Fruit fly (Drosophila melanogaster) whole organism, embryonic: ENCODE data around the gene Pif1.
A peak's percentile ranks its signal among the peaks of the same experiment; 100 is the strongest.

Experiments used
- ATbp ChIP-seq: fragments of 200-800 bp; sonication (Bioruptor generic); optimal IDR thresholded peaks from 2 replicates; lab custom pipeline; 2017; ENCODE audit warnings: missing biosample characterization, mild to moderate bottlenecking, missing genetic modification characterization, missing genetic modification reagents
- Atf3 ChIP-seq: fragments of 200-800 bp; sonication (Bioruptor generic); optimal IDR thresholded peaks from 3 replicates; lab custom pipeline; 2016; ENCODE audit warnings: missing biosample characterization, missing genetic modification characterization
- Bdp1 ChIP-seq: fragments of 200-800 bp; sonication (Bioruptor generic); optimal IDR thresholded peaks from 3 replicates; lab custom pipeline; 2016; ENCODE audit warnings: missing biosample characterization, missing genetic modification characterization
- CG10565 ChIP-seq: fragments of 200-800 bp; sonication (Bioruptor generic); optimal IDR thresholded peaks from 3 replicates; lab custom pipeline; 2016; ENCODE audit warnings: missing biosample characterization, mild to moderate bottlenecking, missing genetic modification characterization
- CG11085 ChIP-seq: fragments of 200-800 bp; sonication (Bioruptor generic); IDR thresholded peaks from 2 replicates; pipeline ENCODE4 v1.3.6; 2022; ENCODE audit warnings: missing biosample characterization, missing genetic modification characterization
- CG11247 ChIP-seq: fragments of 200-800 bp; sonication (Bioruptor generic); IDR thresholded peaks from 2 replicates; pipeline ENCODE4 v1.3.6; 2022; ENCODE audit warnings: missing biosample characterization, missing genetic modification characterization
- CG11504 ChIP-seq: fragments of 200-800 bp; sonication (Bioruptor generic); optimal IDR thresholded peaks from 3 replicates; lab custom pipeline; 2019; ENCODE audit warnings: missing biosample characterization, mild to moderate bottlenecking, missing genetic modification characterization, moderate library complexity
- CG13123 ChIP-seq: fragments of 200-800 bp; sonication (Bioruptor generic); optimal IDR thresholded peaks from 2 replicates; lab custom pipeline; 2016; ENCODE audit warnings: missing biosample characterization, missing genetic modification characterization
- CG13287 ChIP-seq: fragments of 200-800 bp; sonication (Bioruptor generic); IDR thresholded peaks from 2 replicates; pipeline ENCODE4 v1.3.6; 2022; ENCODE audit warnings: missing biosample characterization, missing genetic modification characterization; ENCODE audit not compliant: partially characterized antibody
- CG14050 ChIP-seq: fragments of 200-800 bp; sonication (Bioruptor generic); IDR thresholded peaks from 3 replicates; pipeline ENCODE4 v1.3.6; 2022; ENCODE audit warnings: missing biosample characterization, missing genetic modification characterization
- CG14860 ChIP-seq: fragments of 200-800 bp; sonication (Bioruptor generic); IDR thresholded peaks from 3 replicates; pipeline ENCODE4 v1.3.6; 2022; ENCODE audit warnings: missing biosample characterization, missing genetic modification characterization; ENCODE audit not compliant: partially characterized antibody
- CG1529 ChIP-seq: fragments of 200-800 bp; sonication (Bioruptor generic); optimal IDR thresholded peaks from 3 replicates; lab custom pipeline; 2018; ENCODE audit warnings: missing biosample characterization, missing genetic modification characterization
- CG15601 ChIP-seq: fragments of 200-800 bp; sonication (Bioruptor generic); optimal IDR thresholded peaks from 3 replicates; lab custom pipeline; 2019; ENCODE audit warnings: missing biosample characterization, mild to moderate bottlenecking, missing genetic modification characterization, moderate library complexity
- CG16863 ChIP-seq: fragments of 200-800 bp; sonication (Bioruptor generic); optimal IDR thresholded peaks from 3 replicates; lab custom pipeline; 2016; ENCODE audit warnings: missing biosample characterization, missing genetic modification characterization
- CG2129 ChIP-seq: fragments of 200-800 bp; sonication (Bioruptor generic); IDR thresholded peaks from 2 replicates; pipeline ENCODE4 v1.3.6; 2022; ENCODE audit warnings: missing biosample characterization, missing genetic modification characterization; ENCODE audit not compliant: partially characterized antibody
- CG32767 ChIP-seq: fragments of 200-800 bp; sonication (Bioruptor generic); IDR thresholded peaks from 2 replicates; pipeline ENCODE4 v1.3.6; 2022; ENCODE audit warnings: missing biosample characterization, missing genetic modification characterization
- CG3726 ChIP-seq: fragments of 200-800 bp; sonication (Bioruptor generic); IDR thresholded peaks from 3 replicates; pipeline ENCODE4, ENCODE4 v1.3.6; 2022; ENCODE audit warnings: missing biosample characterization, missing genetic modification characterization
- CG4282 ChIP-seq: fragments of 200-800 bp; sonication (Bioruptor generic); optimal IDR thresholded peaks from 2 replicates; lab custom pipeline; 2016; ENCODE audit warnings: missing biosample characterization, missing genetic modification characterization
- CG6272 ChIP-seq: fragments of 200-800 bp; sonication (Bioruptor generic); IDR thresholded peaks from 2 replicates; pipeline ENCODE4 v1.3.6; 2022; ENCODE audit warnings: missing biosample characterization, missing genetic modification characterization
- CG9437 ChIP-seq: fragments of 200-800 bp; sonication (Bioruptor generic); optimal IDR thresholded peaks from 2 replicates; lab custom pipeline; 2018; ENCODE audit warnings: missing biosample characterization, mild to moderate bottlenecking, missing genetic modification characterization
- CG9797 ChIP-seq: fragments of 200-800 bp; sonication (Bioruptor generic); optimal IDR thresholded peaks from 3 replicates; lab custom pipeline; 2018; ENCODE audit warnings: missing biosample characterization, mild to moderate bottlenecking, missing genetic modification characterization
- Camta ChIP-seq: fragments of 200-800 bp; sonication (Bioruptor generic); optimal IDR thresholded peaks from 2 replicates; lab custom pipeline; 2016; ENCODE audit warnings: missing biosample characterization, missing genetic modification characterization
- Gsc ChIP-seq: fragments of 200-800 bp; sonication (Bioruptor generic); IDR thresholded peaks from 2 replicates; pipeline ENCODE4 v1.3.6; 2022; ENCODE audit warnings: missing biosample characterization, missing genetic modification characterization
- H2.0 ChIP-seq: fragments of 200-800 bp; sonication (Bioruptor generic); IDR thresholded peaks from 2 replicates; pipeline ENCODE4 v1.3.6; 2022; ENCODE audit warnings: missing biosample characterization, missing genetic modification characterization
- Hr39 ChIP-seq: fragments of >200 bp; optimal IDR thresholded peaks from 2 replicates; lab custom pipeline; 2017
- MTF-1 ChIP-seq: fragments of 200-800 bp; sonication (Bioruptor generic); optimal IDR thresholded peaks from 2 replicates; lab custom pipeline; 2018; ENCODE audit warnings: missing biosample characterization, mild to moderate bottlenecking, missing genetic modification characterization, borderline replicate concordance
- Med ChIP-seq: fragments of 200-800 bp; sonication (Bioruptor generic); peaks from one replicate; lab custom pipeline; 2016; ENCODE audit warnings: missing biosample characterization, missing genetic modification characterization, mild to moderate bottlenecking, inconsistent platforms, moderate library complexity
- Myb ChIP-seq: fragments of 200-800 bp; sonication (Bioruptor generic); optimal IDR thresholded peaks from 2 replicates; lab custom pipeline; 2016; ENCODE audit warnings: missing biosample characterization, missing genetic modification characterization
- Oli ChIP-seq: fragments of 200-800 bp; sonication (Bioruptor generic); optimal IDR thresholded peaks from 2 replicates; lab custom pipeline; 2018; ENCODE audit warnings: missing biosample characterization, mild to moderate bottlenecking, missing genetic modification characterization, moderate library complexity
- Rx ChIP-seq: fragments of 200-800 bp; sonication (Bioruptor generic); IDR thresholded peaks from 2 replicates; pipeline ENCODE4 v1.3.6; 2022; ENCODE audit warnings: missing biosample characterization, missing genetic modification characterization
- Sox102F ChIP-seq: fragments of 200-800 bp; sonication (Bioruptor generic); optimal IDR thresholded peaks from 2 replicates; lab custom pipeline; 2018; ENCODE audit warnings: missing biosample characterization, mild to moderate bottlenecking, missing genetic modification characterization, moderate library complexity
- Sry-δ ChIP-seq: fragments of 200-800 bp; sonication (Bioruptor generic); optimal IDR thresholded peaks from 2 replicates; lab custom pipeline; 2016; ENCODE audit warnings: missing biosample characterization, missing genetic modification characterization
- ac ChIP-seq: fragments of 200-800 bp; sonication (Bioruptor generic); optimal IDR thresholded peaks from 3 replicates; lab custom pipeline; 2017; ENCODE audit warnings: missing biosample characterization, mild to moderate bottlenecking, missing genetic modification characterization
- ash1 ChIP-seq: fragments of 200-800 bp; sonication (Bioruptor generic); optimal IDR thresholded peaks from 2 replicates; lab custom pipeline; 2018; ENCODE audit warnings: missing biosample characterization, mild to moderate bottlenecking, missing genetic modification characterization
- ato ChIP-seq: fragments of 200-800 bp; sonication (Bioruptor generic); IDR thresholded peaks from 2 replicates; pipeline ENCODE4 v1.3.6; 2022; ENCODE audit warnings: missing biosample characterization, missing genetic modification characterization; ENCODE audit not compliant: partially characterized antibody
- cad ChIP-seq: fragments of >200 bp; optimal IDR thresholded peaks from 2 replicates; lab custom pipeline; 2017; ENCODE audit warnings: missing biosample characterization, missing genetic modification characterization
- chm ChIP-seq: fragments of 200-800 bp; sonication (Bioruptor generic); IDR thresholded peaks from 2 replicates; pipeline ENCODE4 v1.3.6; 2022; ENCODE audit warnings: missing biosample characterization, missing genetic modification characterization
- corto ChIP-seq: fragments of 200-800 bp; sonication (Bioruptor generic); optimal IDR thresholded peaks from 2 replicates; lab custom pipeline; 2016; ENCODE audit warnings: missing biosample characterization, mild to moderate bottlenecking, missing genetic modification characterization, moderate library complexity
- dimm ChIP-seq: fragments of 200-800 bp; sonication (Bioruptor generic); IDR thresholded peaks from 2 replicates; pipeline ENCODE4 v1.3.6; 2022; ENCODE audit warnings: missing biosample characterization, missing genetic modification characterization
- esg ChIP-seq: fragments of 200-800 bp; sonication (Bioruptor generic); conservative IDR thresholded peaks from 2 replicates; pipeline ENCODE4 v1.3.6; 2022; ENCODE audit warnings: missing biosample characterization, missing genetic modification characterization
- gcm2 ChIP-seq: fragments of 200-800 bp; sonication (Bioruptor generic); optimal IDR thresholded peaks from 2 replicates; lab custom pipeline; 2016; ENCODE audit warnings: missing biosample characterization, missing genetic modification characterization
- jigr1 ChIP-seq: fragments of 200-800 bp; sonication (Bioruptor generic); IDR thresholded peaks from 3 replicates; pipeline ENCODE4 v1.3.6; 2022; ENCODE audit warnings: missing biosample characterization, missing genetic modification characterization
- jing ChIP-seq: fragments of 200-800 bp; sonication (Bioruptor generic); optimal IDR thresholded peaks from 2 replicates; lab custom pipeline; 2018; ENCODE audit warnings: missing biosample characterization, mild to moderate bottlenecking, missing genetic modification characterization
- kah ChIP-seq: fragments of 200-800 bp; sonication (Bioruptor generic); optimal IDR thresholded peaks from 2 replicates; lab custom pipeline; 2018; ENCODE audit warnings: missing biosample characterization, mild to moderate bottlenecking, missing genetic modification characterization
- ken ChIP-seq: fragments of 200-800 bp; sonication (Bioruptor generic); IDR thresholded peaks from 3 replicates; pipeline ENCODE4 v1.3.6; 2022; ENCODE audit warnings: missing biosample characterization, missing genetic modification characterization
- lilli ChIP-seq: fragments of 200-800 bp; sonication (Bioruptor generic); optimal IDR thresholded peaks from 3 replicates; lab custom pipeline; 2016; ENCODE audit warnings: missing biosample characterization, missing genetic modification characterization
- pan ChIP-seq, 4 experiments: fragments of >200 bp in 3 of 4; fragments of 200-800 bp in 1 of 4; sonication (Bioruptor generic) in 1 of 4; optimal IDR thresholded peaks in 3 of 4; IDR thresholded peaks in 1 of 4; 2 replicates each; pipeline versions ENCODE4 v1.3.6 to Lab custom; 2017 to 2022; ENCODE audit warnings: missing biosample characterization in 2 of 4, missing genetic modification characterization in 2 of 4, mixed read lengths in 1 of 4
- pho ChIP-seq: fragments of 200-800 bp; sonication (Bioruptor generic); optimal IDR thresholded peaks from 2 replicates; lab custom pipeline; 2016; ENCODE audit warnings: missing biosample characterization, missing genetic modification characterization
- pnt ChIP-seq: fragments of 200-800 bp; sonication (Bioruptor generic); optimal IDR thresholded peaks from 3 replicates; lab custom pipeline; 2016; ENCODE audit warnings: missing biosample characterization, missing genetic modification characterization
- sd ChIP-seq: fragments of 200-800 bp; sonication (Bioruptor generic); optimal IDR thresholded peaks from 3 replicates; lab custom pipeline; 2018; ENCODE audit warnings: missing biosample characterization, mild to moderate bottlenecking, missing genetic modification characterization, moderate library complexity
- sens-2 ChIP-seq: fragments of 200-800 bp; sonication (Bioruptor generic); IDR thresholded peaks from 2 replicates; pipeline ENCODE4 v1.3.6; 2022; ENCODE audit warnings: missing biosample characterization, missing genetic modification characterization

Gene Pif1

dm6 chr2L:3435086-3435485, 34.7 kb downstream of the Pif1 start (continued):
- no peak for TF ChIP-seq Bdp1 (GFP tag; lab: Kevin White, UChicago)
- no peak for TF ChIP-seq MTF-1 (GFP tag; lab: Kevin White, UChicago)
- TF ChIP-seq lilli (GFP tag; lab: Kevin White, UChicago): no peak
- TF ChIP-seq cad (GFP tag; lab: Kevin White, UChicago): no peak
- TF ChIP-seq jigr1 (GFP tag; lab: Robert Waterston, UW): no peak
- TF ChIP-seq Oli (tag; lab: Kevin White, UChicago): peak; percentile 59
- TF ChIP-seq corto (GFP tag; lab: Kevin White, UChicago): no peak
- TF ChIP-seq CG6272 (GFP tag; lab: Robert Waterston, UW): peak; percentile 35; the same call in 1 of the 2 replicates
- no peak for TF ChIP-seq ash1 (GFP tag; lab: Kevin White, UChicago)
- no peak for TF ChIP-seq CG1529
- TF ChIP-seq CG16863 (GFP tag; lab: Kevin White, UChicago): no peak
- TF ChIP-seq esg (GFP tag; lab: Robert Waterston, UW): peak; percentile 34
- no peak for TF ChIP-seq Hr39 (lab: Kevin White, UChicago)
- TF ChIP-seq kah (GFP tag; lab: Kevin White, UChicago): no peak
- no peak for TF ChIP-seq CG14860 (GFP tag; lab: Robert Waterston, UW)
- TF ChIP-seq CG14050 (GFP tag; lab: Robert Waterston, UW): 0 out of 3 replicates have a peak, but pooled peaks have one; percentile 23
- peak; percentile 44; the same call in 1 of the 2 replicates for TF ChIP-seq sens-2 (GFP tag; lab: Robert Waterston, UW)
- peak; percentile 9 for TF ChIP-seq Camta (GFP tag; lab: Kevin White, UChicago)
- TF ChIP-seq CG9437 (GFP tag; lab: Kevin White, UChicago): no peak
- TF ChIP-seq Myb: no peak
- no peak for TF ChIP-seq CG13123 (GFP tag; lab: Kevin White, UChicago)
- no peak for TF ChIP-seq Atf3 (GFP tag; lab: Kevin White, UChicago)
- TF ChIP-seq pan (optimal IDR thresholded peaks at IDR 0.05; lab: Kevin White, UChicago): no peak
- peak in 1 of 2 experiments; percentile 45 for TF ChIP-seq pan (GFP tag; optimal IDR thresholded peaks at IDR 0.05 in 1 of 2, IDR thresholded peaks at IDR 0.05 in 1 of 2)
- no peak for TF ChIP-seq CG15601 (tag; lab: Kevin White, UChicago)
- no peak for TF ChIP-seq Sry-δ
- peak; percentile 13 for TF ChIP-seq pnt (GFP tag; lab: Kevin White, UChicago)
- no peak for TF ChIP-seq pho (GFP tag; lab: Kevin White, UChicago)
- no peak for TF ChIP-seq CG11247
- no peak for TF ChIP-seq CG9797
- peak; percentile 60 for TF ChIP-seq CG11504 (tag; lab: Kevin White, UChicago)
- peak; percentile 43; the same call in 1 of the 3 replicates for TF ChIP-seq CG3726 (GFP tag; lab: Robert Waterston, UW)
- TF ChIP-seq dimm (GFP tag; lab: Robert Waterston, UW): no peak
- no peak for TF ChIP-seq sd
- TF ChIP-seq H2.0: peak; percentile 19; the same call in 1 of the 2 replicates
- peak; percentile 82 for TF ChIP-seq Med (GFP tag; lab: Kevin White, UChicago)
- TF ChIP-seq CG4282: no peak
- TF ChIP-seq Rx: peak; percentile 54
- TF ChIP-seq ato (GFP tag; lab: Robert Waterston, UW): no peak
- TF ChIP-seq CG13287 (GFP tag; lab: Robert Waterston, UW): no peak
- no peak for TF ChIP-seq gcm2 (GFP tag; lab: Kevin White, UChicago)
- peak; percentile 47 for TF ChIP-seq ATbp
- TF ChIP-seq ac (GFP tag; lab: Kevin White, UChicago): no peak
- peak; percentile 51; the same call in 1 of the 3 replicates for TF ChIP-seq ken (GFP tag; lab: Robert Waterston, UW)
- no peak for TF ChIP-seq CG2129 (GFP tag; lab: Robert Waterston, UW)
- no peak for TF ChIP-seq CG10565 (GFP tag; lab: Kevin White, UChicago)
- TF ChIP-seq chm (GFP tag; lab: Robert Waterston, UW): peak; percentile 58; the same call in 1 of the 2 replicates
- TF ChIP-seq CG11085: no peak
- TF ChIP-seq Sox102F (GFP tag; lab: Kevin White, UChicago): peak; percentile 60
- TF ChIP-seq jing (GFP tag; lab: Kevin White, UChicago): no peak
- TF ChIP-seq CG32767 (GFP tag; lab: Robert Waterston, UW): 0 out of 2 replicates have a peak, but pooled peaks have one; percentile 36
- 0 out of 2 replicates have a peak, but pooled peaks have one; percentile 31 for TF ChIP-seq Gsc (GFP tag; lab: Robert Waterston, UW)
